Worm (Caenorhabditis elegans): ENCODE data around the gene cutl-3.
A peak's percentile ranks its signal among the peaks of the same experiment; 100 is the strongest.

Gene cutl-3

ce11 chrX:14983274-14983673 lies 15.7 kb downstream of the cutl-3 start, which contains the start of gene rbg-1 (continued):
- TF ChIP-seq nhr-111 (GFP tag; optimal IDR thresholded peaks at IDR 0.05) (no peak), zip-11 (GFP tag; IDR thresholded peaks at IDR 0.05) (no peak), ZK337.2 (GFP tag; IDR thresholded peaks at IDR 0.05) (no peak), ceh-20 (GFP tag; IDR thresholded peaks at IDR 0.05) (0 out of 2 replicates have a peak, but pooled peaks have one; percentile 21), daf-19 (GFP tag; conservative IDR thresholded peaks at IDR 0.05) (no peak), mes-2 (tag; optimal IDR thresholded peaks at IDR 0.05; ENCODE audit: poor library complexity, severe bottlenecking) (peak; percentile 85), F10B5.3 (tag; optimal IDR thresholded peaks at IDR 0.05) (no peak), ceh-82 (tag; optimal IDR thresholded peaks at IDR 0.05) (no peak), ama-1 (optimal IDR thresholded peaks at IDR 0.05) (peak; percentile 13), nhr-6 (tag; optimal IDR thresholded peaks at IDR 0.05) (peak; percentile 88), Y48G9A.11 (GFP tag; IDR thresholded peaks at IDR 0.05) (no peak), nhr-102 (tag; optimal IDR thresholded peaks at IDR 0.05) (peak; percentile 45), dmd-6 (GFP tag; IDR thresholded peaks at IDR 0.05) (peak; percentile 66), hif-1 (tag; optimal IDR thresholded peaks at IDR 0.05) (peak in 1 of 2 experiments; percentile 45), F26F4.8 (GFP tag; conservative IDR thresholded peaks at IDR 0.05) (no peak), lin-13 (GFP tag; optimal IDR thresholded peaks at IDR 0.05) (peak; percentile 65), pqm-1 (tag; optimal IDR thresholded peaks at IDR 0.05) (peak; percentile 28), Y5F2A.4 (GFP tag; optimal IDR thresholded peaks at IDR 0.05) (no peak), lsy-2 (tag; optimal IDR thresholded peaks at IDR 0.05) (peak in 1 of 2 experiments; percentile 78), lin-29 (GFP tag; IDR thresholded peaks at IDR 0.05) (no peak), fkh-10 (GFP tag; optimal IDR thresholded peaks at IDR 0.05) (peak; percentile 53), ces-1 (GFP tag; optimal IDR thresholded peaks at IDR 0.05) (no peak), lin-1 (GFP tag; IDR thresholded peaks at IDR 0.05) (peak; percentile 61; the same call in 1 of the 2 replicates), cey-2 (tag; optimal IDR thresholded peaks at IDR 0.05; ENCODE audit: borderline replicate concordance, insufficient read depth) (no peak), hmg-1.1 (GFP tag; IDR thresholded peaks at IDR 0.05) (peak; percentile 59), ceh-32 (tag; optimal IDR thresholded peaks at IDR 0.05; ENCODE audit: poor library complexity) (no peak), nhr-76 (tag; optimal IDR thresholded peaks at IDR 0.05) (no peak), nhr-77 (tag; optimal IDR thresholded peaks at IDR 0.05) (peak; percentile 69), nhr-41 (GFP tag; IDR thresholded peaks at IDR 0.05) (no peak), mep-1 (tag; optimal IDR thresholded peaks at IDR 0.05) (peak; percentile 84), unc-39 (tag; optimal IDR thresholded peaks at IDR 0.05) (no peak), ztf-7 (tag; optimal IDR thresholded peaks at IDR 0.05) (no peak), ctbp-1 (GFP tag; IDR thresholded peaks at IDR 0.05) (peak; percentile 58; the same call in 1 of the 2 replicates), D1046.2 (GFP tag; IDR thresholded peaks at IDR 0.05) (no peak), tag-97 (GFP tag; IDR thresholded peaks at IDR 0.05) (no peak), egl-43 (GFP tag; IDR thresholded peaks at IDR 0.05) (no peak), dpl-1 (GFP tag; optimal IDR thresholded peaks at IDR 0.05) (peak; percentile 45), T26A8.4 (GFP tag; IDR thresholded peaks at IDR 0.05) (peak; percentile 71), dmd-9 (GFP tag; IDR thresholded peaks at IDR 0.05) (no peak), mdl-1 (tag; optimal IDR thresholded peaks at IDR 0.05) (peak in 1 of 2 experiments; percentile 68), egl-27 (tag; optimal IDR thresholded peaks at IDR 0.05) (no peak), set-16 (GFP tag; IDR thresholded peaks at IDR 0.05) (no peak), daf-16 (GFP tag; optimal IDR thresholded peaks at IDR 0.05) (peak in 1 of 2 experiments; percentile 37), daf-16 (tag; optimal IDR thresholded peaks at IDR 0.05) (peak; percentile 95), nhr-10 (tag; optimal IDR thresholded peaks at IDR 0.05) (no peak), jun-1 (tag; optimal IDR thresholded peaks at IDR 0.05) (no peak), lim-7 (GFP tag; IDR thresholded peaks at IDR 0.05) (no peak), dmd-8 (GFP tag; IDR thresholded peaks at IDR 0.05) (no peak), spr-3 (GFP tag; optimal IDR thresholded peaks at IDR 0.05) (no peak), T20F7.1 (GFP tag; optimal IDR thresholded peaks at IDR 0.05) (no peak), hlh-30 (tag; optimal IDR thresholded peaks at IDR 0.05; ENCODE audit: insufficient read depth) (peak; percentile 97), snpc-4 (tag; optimal IDR thresholded peaks at IDR 0.05) (no peak)

Measured in whole organism, L4 larva.